Worm (Caenorhabditis elegans): ENCODE data around the gene K03B8.6.
A peak's percentile ranks its signal among the peaks of the same experiment; 100 is the strongest.

Gene K03B8.6

ce11 chrV:11428728-11429127, 21.3 kb downstream of the K03B8.6 start:
- TF ChIP-seq unc-39 (tag; optimal IDR thresholded peaks at IDR 0.05) (no peak), zag-1 (tag; optimal IDR thresholded peaks at IDR 0.05) (peak; percentile 43), C34F6.9 (tag; optimal IDR thresholded peaks at IDR 0.05) (peak; percentile 36)

ce11 chrV:11430823-11431222, 23.4 kb downstream of the K03B8.6 start:
- TF ChIP-seq nhr-10 (tag; optimal IDR thresholded peaks at IDR 0.05), result no peak
- no peak for TF ChIP-seq nhr-23 (tag; optimal IDR thresholded peaks at IDR 0.05)
- no peak for TF ChIP-seq nhr-237 (tag; optimal IDR thresholded peaks at IDR 0.05)
- no peak for TF ChIP-seq Y55F3AM.14 (GFP tag; optimal IDR thresholded peaks at IDR 0.05)
- TF ChIP-seq ZK546.5 (tag; optimal IDR thresholded peaks at IDR 0.05), result no peak
- no peak for TF ChIP-seq nhr-6 (tag; optimal IDR thresholded peaks at IDR 0.05)
- no peak for TF ChIP-seq snpc-4 (tag; optimal IDR thresholded peaks at IDR 0.05)
- no peak for TF ChIP-seq nhr-12 (tag; optimal IDR thresholded peaks at IDR 0.05)
- TF ChIP-seq elt-3 (tag; optimal IDR thresholded peaks at IDR 0.05), result no peak
- no peak for TF ChIP-seq sma-3 (GFP tag; optimal IDR thresholded peaks at IDR 0.05)
- no peak for TF ChIP-seq lin-39 (tag; optimal IDR thresholded peaks at IDR 0.05)
- TF ChIP-seq unc-62 (GFP tag; optimal IDR thresholded peaks at IDR 0.05), result no peak
- TF ChIP-seq nhr-25 (tag; optimal IDR thresholded peaks at IDR 0.05), result no peak
- no peak for TF ChIP-seq lin-13 (GFP tag; optimal IDR thresholded peaks at IDR 0.05)

ce11 chrV:11435242-11435641, 27.9 kb downstream of the K03B8.6 start:
- TF ChIP-seq aly-2 (tag; optimal IDR thresholded peaks at IDR 0.05), result no peak
- no peak for TF ChIP-seq nhr-12 (tag; optimal IDR thresholded peaks at IDR 0.05)
- TF ChIP-seq nhr-10 (tag; optimal IDR thresholded peaks at IDR 0.05), result no peak
- TF ChIP-seq skn-1 (tag; optimal IDR thresholded peaks at IDR 0.05), result no peak
- TF ChIP-seq nhr-23 (tag; optimal IDR thresholded peaks at IDR 0.05), result no peak
- no peak for TF ChIP-seq snpc-4 (tag; optimal IDR thresholded peaks at IDR 0.05)
- TF ChIP-seq ztf-11 (tag; optimal IDR thresholded peaks at IDR 0.05), result no peak
- TF ChIP-seq dmd-4 (tag; optimal IDR thresholded peaks at IDR 0.05), result no peak
- TF ChIP-seq alr-1 (tag; optimal IDR thresholded peaks at IDR 0.05), result no peak
- TF ChIP-seq F13H6.1 (tag; optimal IDR thresholded peaks at IDR 0.05), result no peak
- no peak for TF ChIP-seq elt-1 (tag; optimal IDR thresholded peaks at IDR 0.05)
- no peak for TF ChIP-seq nhr-6 (tag; optimal IDR thresholded peaks at IDR 0.05)
- TF ChIP-seq crh-2 (tag; optimal IDR thresholded peaks at IDR 0.05), result no peak
- TF ChIP-seq fos-1 (tag; optimal IDR thresholded peaks at IDR 0.05), result no peak
- TF ChIP-seq lin-39 (tag; optimal IDR thresholded peaks at IDR 0.05), result no peak
- TF ChIP-seq nhr-129 (tag; optimal IDR thresholded peaks at IDR 0.05), result no peak
- TF ChIP-seq sem-4 (tag; optimal IDR thresholded peaks at IDR 0.05), result no peak
- TF ChIP-seq lsy-2 (tag; optimal IDR thresholded peaks at IDR 0.05), result no peak
- TF ChIP-seq mab-5 (tag; optimal IDR thresholded peaks at IDR 0.05), result no peak
- no peak for TF ChIP-seq mdl-1 (tag; optimal IDR thresholded peaks at IDR 0.05)

ce11 chrV:11436407-11436806, 29.0 kb downstream of the K03B8.6 start:
- no peak for TF ChIP-seq sma-9 (GFP tag; optimal IDR thresholded peaks at IDR 0.05)
- TF ChIP-seq sma-9 (tag; optimal IDR thresholded peaks at IDR 0.05), result no peak
- TF ChIP-seq ZK546.5 (tag; optimal IDR thresholded peaks at IDR 0.05), result no peak

- TF ChIP-seq dmd-4 (tag; optimal IDR thresholded peaks at IDR 0.05) (no peak), lin-13 (GFP tag; optimal IDR thresholded peaks at IDR 0.05) (no peak), skn-1 (tag; optimal IDR thresholded peaks at IDR 0.05) (no peak), ztf-4 (tag; optimal IDR thresholded peaks at IDR 0.05) (no peak), blmp-1 (tag; optimal IDR thresholded peaks at IDR 0.05; ENCODE audit: insufficient read depth) (no peak), mdl-1 (tag; optimal IDR thresholded peaks at IDR 0.05) (no peak), nhr-6 (tag; optimal IDR thresholded peaks at IDR 0.05) (no peak), Y55F3AM.14 (GFP tag; optimal IDR thresholded peaks at IDR 0.05) (no peak), sma-3 (GFP tag; optimal IDR thresholded peaks at IDR 0.05) (no peak), sma-9 (GFP tag; optimal IDR thresholded peaks at IDR 0.05) (no peak), sma-9 (tag; optimal IDR thresholded peaks at IDR 0.05) (no peak), nhr-25 (tag; optimal IDR thresholded peaks at IDR 0.05) (no peak), nhr-77 (tag; optimal IDR thresholded peaks at IDR 0.05) (no peak), lin-11 (tag; optimal IDR thresholded peaks at IDR 0.05) (no peak), nhr-12 (tag; optimal IDR thresholded peaks at IDR 0.05) (no peak), unc-39 (tag; optimal IDR thresholded peaks at IDR 0.05) (no peak), crh-2 (tag; optimal IDR thresholded peaks at IDR 0.05) (no peak), ztf-11 (tag; optimal IDR thresholded peaks at IDR 0.05) (no peak), R02D3.7 (tag; optimal IDR thresholded peaks at IDR 0.05) (no peak), ceh-82 (tag; optimal IDR thresholded peaks at IDR 0.05) (no peak)
These were observed 31.1 kb downstream of the K03B8.6 start, which contains the start of gene dmsr-1 for ce11 chrV:11438464-11438863. TSS of gene dmsr-1 (plus strand) at chrV:11438764.
